ENCODE assay signal across 1 fruit fly cellular context in genomic region chr3R:13428341-13429040, dm6.
TF ChIP-seq lines count a peak whose summit lies in the region.

No protein-coding gene starts in this region.

TF ChIP-seq in whole organism, embryonic, 481 proteins besides CTCF, POLR2A, EP300 and RAD21 (continued from another document):
- TF ChIP-seq CG2678 (tag; optimal IDR thresholded peaks at IDR 0.05; lab: Kevin White, UChicago) (peak; percentile 77), B-H1 (GFP tag; IDR thresholded peaks at IDR 0.05; lab: Robert Waterston, UW) (0 out of 3 replicates have a peak, but pooled peaks have one; percentile 31), Xbp1 (GFP tag; optimal IDR thresholded peaks at IDR 0.05; lab: Kevin White, UChicago) (peak; percentile 73), slbo (GFP tag; IDR thresholded peaks at IDR 0.05; lab: Robert Waterston, UW) (peak; percentile 71), tap (tag; optimal IDR thresholded peaks at IDR 0.05; lab: Kevin White, UChicago) (peak; percentile 71), Elba2 (GFP tag; optimal IDR thresholded peaks at IDR 0.05; lab: Kevin White, UChicago) (peak; percentile 7), fd3F (GFP tag; optimal IDR thresholded peaks at IDR 0.05; lab: Kevin White, UChicago) (peak; percentile 37), Sox102F (GFP tag; optimal IDR thresholded peaks at IDR 0.05; lab: Kevin White, UChicago) (peak; percentile 80)
